Worm (Caenorhabditis elegans) whole organism, late embryonic: ENCODE measurements around the gene K10B2.4.

Experiments used
- F13H6.1 ChIP-seq: sonication (generic microtip); optimal IDR thresholded peaks from 2 replicates; lab custom pipeline; 2016; ENCODE audit warnings: missing genetic modification characterization, missing compliant biosample characterization
- K02D7.2 ChIP-seq: sonication (generic microtip); optimal IDR thresholded peaks from 2 replicates; lab custom pipeline; 2017; ENCODE audit warnings: mild to moderate bottlenecking, missing genetic modification characterization, missing compliant biosample characterization
- ceh-22 ChIP-seq: sonication (generic microtip); optimal IDR thresholded peaks from 2 replicates; lab custom pipeline; 2017; ENCODE audit warnings: missing biosample characterization, missing genetic modification characterization
- dve-1 ChIP-seq: sonication (generic microtip); optimal IDR thresholded peaks from 2 replicates; lab custom pipeline; 2017; ENCODE audit warnings: antibody characterized with exemption, mild to moderate bottlenecking, missing genetic modification characterization, missing compliant biosample characterization
- lin-11 ChIP-seq: fragments of 200-800 bp; sonication (Bioruptor generic); optimal IDR thresholded peaks from 2 replicates; lab custom pipeline; 2018; ENCODE audit warnings: mild to moderate bottlenecking, missing genetic modification characterization, missing compliant biosample characterization
- pqm-1 ChIP-seq: sonication (generic microtip); optimal IDR thresholded peaks from 2 replicates; lab custom pipeline; 2016; ENCODE audit warnings: missing genetic modification characterization, missing compliant biosample characterization
- sox-4 ChIP-seq: sonication (generic microtip); optimal IDR thresholded peaks from 2 replicates; lab custom pipeline; 2017; ENCODE audit warnings: mild to moderate bottlenecking, missing genetic modification characterization, inconsistent platforms, missing compliant biosample characterization

- no peak for TF ChIP-seq sox-4 (tag; lab: Kevin White, UChicago)
- no peak for TF ChIP-seq ceh-22 (tag; lab: Kevin White, UChicago)
- TF ChIP-seq K02D7.2 (tag; lab: Kevin White, UChicago): no peak
- no peak for TF ChIP-seq dve-1 (tag; lab: Kevin White, UChicago)
- no peak for TF ChIP-seq lin-11 (tag; lab: Kevin White, UChicago)
- no peak for TF ChIP-seq pqm-1 (tag; lab: Kevin White, UChicago)
- TF ChIP-seq F13H6.1 (tag; lab: Kevin White, UChicago): no peak
These were observed 15.3 kb downstream of the K10B2.4 start, which contains the start of gene C32D5.8 for ce11 chrII:6345195-6346158.
